Worm (Caenorhabditis elegans) whole organism, midembryonic: ENCODE data around the gene dop-1.

Experiments
- T22C8.4 ChIP-seq: fragments of 200-800 bp; sonication (Bioruptor generic); IDR thresholded peaks from 2 replicates; pipeline ENCODE4 v1.3.6; 2022; ENCODE audit warnings: missing genetic modification characterization, missing compliant biosample characterization
- cog-1 ChIP-seq: sonication (generic microtip); optimal IDR thresholded peaks from 2 replicates; lab custom pipeline; 2016; ENCODE audit warnings: missing genetic modification characterization, missing compliant biosample characterization
- flt-1 ChIP-seq: fragments of 200-800 bp; sonication (Bioruptor generic); IDR thresholded peaks from 2 replicates; pipeline ENCODE4 v1.3.6; 2022; ENCODE audit warnings: missing genetic modification characterization, missing compliant biosample characterization
- klf-2 ChIP-seq: fragments of 200-800 bp; sonication (Bioruptor generic); conservative IDR thresholded peaks from 2 replicates; pipeline ENCODE4 v1.3.6; 2022; ENCODE audit warnings: missing genetic modification reagents, missing genetic modification characterization, missing compliant biosample characterization
- med-1 ChIP-seq: sonication (generic microtip); optimal IDR thresholded peaks from 2 replicates; lab custom pipeline; 2017; ENCODE audit warnings: missing genetic modification characterization, mild to moderate bottlenecking, missing compliant biosample characterization, antibody characterized with exemption, missing genetic modification reagents; ENCODE audit not compliant: insufficient read depth
- ref-1 ChIP-seq: fragments of 200-800 bp; sonication (Bioruptor generic); conservative IDR thresholded peaks from 2 replicates; pipeline ENCODE4 v1.3.6; 2022; ENCODE audit warnings: missing genetic modification reagents, missing genetic modification characterization, missing compliant biosample characterization
- tab-1 ChIP-seq: fragments of 200-800 bp; sonication (Bioruptor generic); IDR thresholded peaks from 2 replicates; pipeline ENCODE4 v1.3.6; 2022; ENCODE audit warnings: missing genetic modification characterization, missing compliant biosample characterization
- ztf-23 ChIP-seq: fragments of 200-800 bp; sonication (Bioruptor generic); IDR thresholded peaks from 2 replicates; pipeline ENCODE4 v1.3.6; 2022; ENCODE audit warnings: missing genetic modification reagents, missing genetic modification characterization, missing compliant biosample characterization
- ztf-29 ChIP-seq: fragments of 200-800 bp; sonication (Bioruptor generic); IDR thresholded peaks from 2 replicates; pipeline ENCODE4 v1.3.6; 2022; ENCODE audit warnings: missing genetic modification reagents, missing genetic modification characterization, missing compliant biosample characterization

Gene dop-1

ce11 chrX:4418751-4419150 lies at the start of gene dop-1:
TSS of gene dop-1 (minus strand) at chrX:4418851.
- no peak for TF ChIP-seq flt-1 (GFP tag; lab: Robert Waterston, UW)
- TF ChIP-seq T22C8.4 (GFP tag; lab: Robert Waterston, UW): no peak
- no peak for TF ChIP-seq cog-1 (tag; lab: Kevin White, UChicago)
- no peak for TF ChIP-seq med-1
- no peak for TF ChIP-seq tab-1 (GFP tag; lab: Robert Waterston, UW)
- TF ChIP-seq klf-2 (GFP tag; lab: Robert Waterston, UW): no peak
- no peak for TF ChIP-seq ztf-23
- no peak for TF ChIP-seq ref-1 (GFP tag; lab: Robert Waterston, UW)
- no peak for TF ChIP-seq ztf-29

ce11 chrX:4466218-4466617 lies 47.6 kb upstream of the dop-1 start, which contains the start of gene nmur-3:
TSS of gene nmur-3 (plus strand) at chrX:4466518.
- TF ChIP-seq cog-1 (tag; lab: Kevin White, UChicago): no peak
- no peak for TF ChIP-seq flt-1 (GFP tag; lab: Robert Waterston, UW)
- TF ChIP-seq ztf-29: no peak

- TF ChIP-seq klf-2 (GFP tag; lab: Robert Waterston, UW): no peak
- TF ChIP-seq cog-1 (tag; lab: Kevin White, UChicago): no peak
- TF ChIP-seq T22C8.4 (GFP tag; lab: Robert Waterston, UW): no peak
- no peak for TF ChIP-seq med-1
- TF ChIP-seq tab-1 (GFP tag; lab: Robert Waterston, UW): no peak
- no peak for TF ChIP-seq ztf-23
- no peak for TF ChIP-seq flt-1 (GFP tag; lab: Robert Waterston, UW)
- TF ChIP-seq ref-1 (GFP tag; lab: Robert Waterston, UW): no peak
- TF ChIP-seq ztf-29: no peak
Measured at ce11 chrX:4464367-4464766, 45.7 kb upstream of the dop-1 start.

ce11 chrX:4462390-4462789 lies 43.7 kb upstream of the dop-1 start, which contains the start of gene atg-16.1:
TSS of gene atg-16.1 (minus strand) at chrX:4462465.
- no peak for TF ChIP-seq T22C8.4 (GFP tag; lab: Robert Waterston, UW)

ce11 chrX:4457853-4458322 lies 39.2 kb upstream of the dop-1 start, which contains the start of gene aps-2:
TSS of gene aps-2 (plus strand) at chrX:4458272.
- TF ChIP-seq ref-1 (GFP tag; lab: Robert Waterston, UW) (no peak), cog-1 (tag; lab: Kevin White, UChicago) (no peak), T22C8.4 (GFP tag; lab: Robert Waterston, UW) (no peak), med-1 (no peak), klf-2 (GFP tag; lab: Robert Waterston, UW) (no peak), tab-1 (GFP tag; lab: Robert Waterston, UW) (0 out of 2 replicates have a peak, but pooled peaks have one; percentile 39), ztf-29 (no peak), flt-1 (GFP tag; lab: Robert Waterston, UW) (0 out of 2 replicates have a peak, but pooled peaks have one; percentile 36), ztf-23 (no peak)

ce11 chrX:4453820-4454219 lies 35.2 kb upstream of the dop-1 start, which contains the start of gene F02E8.4:
TSS of gene F02E8.4 (plus strand) at chrX:4454120.
- TF ChIP-seq T22C8.4 (GFP tag; lab: Robert Waterston, UW) (no peak), cog-1 (tag; lab: Kevin White, UChicago) (no peak), ztf-23 (no peak), ztf-29 (no peak), flt-1 (GFP tag; lab: Robert Waterston, UW) (no peak), ref-1 (GFP tag; lab: Robert Waterston, UW) (no peak), med-1 (no peak), tab-1 (GFP tag; lab: Robert Waterston, UW) (no peak)

ce11 chrX:4453101-4453500 lies 34.5 kb upstream of the dop-1 start:
- TF ChIP-seq ztf-23 (no peak), tab-1 (GFP tag; lab: Robert Waterston, UW) (no peak), flt-1 (GFP tag; lab: Robert Waterston, UW) (0 out of 2 replicates have a peak, but pooled peaks have one; percentile 47), ztf-29 (no peak), med-1 (no peak)

ce11 chrX:4451936-4452335 lies 33.3 kb upstream of the dop-1 start:
- TF ChIP-seq med-1 (no peak), flt-1 (GFP tag; lab: Robert Waterston, UW) (no peak), ztf-29 (no peak), tab-1 (GFP tag; lab: Robert Waterston, UW) (no peak), ref-1 (GFP tag; lab: Robert Waterston, UW) (no peak), klf-2 (GFP tag; lab: Robert Waterston, UW) (no peak)

- TF ChIP-seq T22C8.4 (GFP tag; lab: Robert Waterston, UW): no peak
- no peak for TF ChIP-seq ztf-23
- no peak for TF ChIP-seq cog-1 (tag; lab: Kevin White, UChicago)
- no peak for TF ChIP-seq ztf-29
- no peak for TF ChIP-seq flt-1 (GFP tag; lab: Robert Waterston, UW)
- no peak for TF ChIP-seq med-1
- TF ChIP-seq klf-2 (GFP tag; lab: Robert Waterston, UW): no peak
- TF ChIP-seq tab-1 (GFP tag; lab: Robert Waterston, UW): no peak
- TF ChIP-seq ref-1 (GFP tag; lab: Robert Waterston, UW): no peak
Measured at ce11 chrX:4448283-4448682, 29.6 kb upstream of the dop-1 start, which contains the start of gene mltn-13. TSS of gene mltn-13 (minus strand) at chrX:4448383.

ce11 chrX:4444843-4445242 lies 26.2 kb upstream of the dop-1 start:
- TF ChIP-seq klf-2 (GFP tag; lab: Robert Waterston, UW) (0 out of 2 replicates have a peak, but pooled peaks have one; percentile 41), flt-1 (GFP tag; lab: Robert Waterston, UW) (peak; percentile 87), med-1 (no peak), cog-1 (tag; lab: Kevin White, UChicago) (no peak), T22C8.4 (GFP tag; lab: Robert Waterston, UW) (no peak), ztf-29 (no peak), ref-1 (GFP tag; lab: Robert Waterston, UW) (no peak), tab-1 (GFP tag; lab: Robert Waterston, UW) (no peak), ztf-23 (peak; percentile 66)
